Fruit fly (Drosophila melanogaster): ENCODE measurements around the gene Hmt4-20.

The Hmt4-20 gene

dm6 chrX:693911-694310 is 38.1 kb upstream of the Hmt4-20 start:
- no peak for TF ChIP-seq dmrt93B (GFP tag; optimal IDR thresholded peaks at IDR 0.05)

dm6 chrX:692811-693764 is 37.3 kb upstream of the Hmt4-20 start:
- TF ChIP-seq psq (GFP tag; optimal IDR thresholded peaks at IDR 0.05) (peak; percentile 14), fru (GFP tag; optimal IDR thresholded peaks at IDR 0.05) (peak; percentile 2), pan (optimal IDR thresholded peaks at IDR 0.05) (no peak), Mio (GFP tag; optimal IDR thresholded peaks at IDR 0.05) (no peak), jim (GFP tag; optimal IDR thresholded peaks at IDR 0.05) (no peak), CG32264 (GFP tag; optimal IDR thresholded peaks at IDR 0.05) (no peak), br (GFP tag; optimal IDR thresholded peaks at IDR 0.05) (no peak), dsf (GFP tag; optimal IDR thresholded peaks at IDR 0.05; ENCODE audit: borderline replicate concordance) (no peak), dl (GFP tag; optimal IDR thresholded peaks at IDR 0.05; ENCODE audit: insufficient read depth in 1 of 2, partially characterized antibody in 2 of 2) (no peak), Hr78 (GFP tag; optimal IDR thresholded peaks at IDR 0.05) (no peak), OdsH (GFP tag; optimal IDR thresholded peaks at IDR 0.05) (no peak), CrebA (GFP tag; optimal IDR thresholded peaks at IDR 0.05; ENCODE audit: borderline replicate concordance) (no peak), dmrt93B (GFP tag; optimal IDR thresholded peaks at IDR 0.05) (no peak), tai (GFP tag; optimal IDR thresholded peaks at IDR 0.05) (no peak), rgr (GFP tag; optimal IDR thresholded peaks at IDR 0.05) (no peak), sv (GFP tag; optimal IDR thresholded peaks at IDR 0.05) (no peak), Hnf4 (GFP tag; optimal IDR thresholded peaks at IDR 0.05) (no peak), usp (GFP tag; optimal IDR thresholded peaks at IDR 0.05) (no peak), Vsx2 (GFP tag; optimal IDR thresholded peaks at IDR 0.05; ENCODE audit: partially characterized antibody) (no peak), GATAd (GFP tag; optimal IDR thresholded peaks at IDR 0.05) (no peak), woc (GFP tag; optimal IDR thresholded peaks at IDR 0.05) (peak; percentile 18), HLH106 (tag; optimal IDR thresholded peaks at IDR 0.05) (no peak), brk (GFP tag; optimal IDR thresholded peaks at IDR 0.05) (no peak)

- peak; percentile 36 for TF ChIP-seq CrebA (GFP tag; optimal IDR thresholded peaks at IDR 0.05; ENCODE audit: borderline replicate concordance)
- TF ChIP-seq Vsx2 (GFP tag; optimal IDR thresholded peaks at IDR 0.05; ENCODE audit: partially characterized antibody): peak; percentile 33
- TF ChIP-seq Sp1 (GFP tag; optimal IDR thresholded peaks at IDR 0.05): no peak
- TF ChIP-seq foxo (GFP tag; optimal IDR thresholded peaks at IDR 0.05): no peak
- TF ChIP-seq dsf (GFP tag; optimal IDR thresholded peaks at IDR 0.05; ENCODE audit: borderline replicate concordance): no peak
- TF ChIP-seq dl (GFP tag; optimal IDR thresholded peaks at IDR 0.05; ENCODE audit: insufficient read depth in 1 of 2, partially characterized antibody in 2 of 2): peak in 1 of 2 experiments; percentile 54
- no peak for TF ChIP-seq Hnf4 (GFP tag; optimal IDR thresholded peaks at IDR 0.05)
- peak; percentile 0 for TF ChIP-seq Rel (GFP tag; optimal IDR thresholded peaks at IDR 0.05)
- no peak for TF ChIP-seq Rel (tag; optimal IDR thresholded peaks at IDR 0.05)
- TF ChIP-seq psq (GFP tag; optimal IDR thresholded peaks at IDR 0.05): peak; percentile 90
- no peak for TF ChIP-seq OdsH (GFP tag; optimal IDR thresholded peaks at IDR 0.05)
- no peak for TF ChIP-seq tai (GFP tag; optimal IDR thresholded peaks at IDR 0.05)
- peak; percentile 80 for TF ChIP-seq Dif (GFP tag; optimal IDR thresholded peaks at IDR 0.05; ENCODE audit: partially characterized antibody)
- no peak for TF ChIP-seq h (GFP tag; optimal IDR thresholded peaks at IDR 0.05)
Measured at dm6 chrX:687330-688078, 31.7 kb upstream of the Hmt4-20 start.

- TF ChIP-seq foxo (GFP tag; optimal IDR thresholded peaks at IDR 0.05) (peak; percentile 9 to 96), Vsx2 (GFP tag; optimal IDR thresholded peaks at IDR 0.05; ENCODE audit: partially characterized antibody) (peak; percentile 51), jim (GFP tag; optimal IDR thresholded peaks at IDR 0.05) (no peak), woc (GFP tag; optimal IDR thresholded peaks at IDR 0.05) (peak; percentile 98), Rel (GFP tag; optimal IDR thresholded peaks at IDR 0.05) (peak; percentile 81), Rel (tag; optimal IDR thresholded peaks at IDR 0.05) (peak; percentile 51), dsf (GFP tag; optimal IDR thresholded peaks at IDR 0.05; ENCODE audit: borderline replicate concordance) (peak; percentile 38), sage (GFP tag; optimal IDR thresholded peaks at IDR 0.05) (peak; percentile 78), Abd-B (GFP tag; optimal IDR thresholded peaks at IDR 0.05) (no peak), CrebA (GFP tag; optimal IDR thresholded peaks at IDR 0.05; ENCODE audit: borderline replicate concordance) (peak; percentile 30), Mio (GFP tag; optimal IDR thresholded peaks at IDR 0.05) (peak; percentile 68), Hr78 (GFP tag; optimal IDR thresholded peaks at IDR 0.05) (no peak), lola (GFP tag; optimal IDR thresholded peaks at IDR 0.05) (no peak), psq (GFP tag; optimal IDR thresholded peaks at IDR 0.05) (peak; percentile 92), Dif (GFP tag; optimal IDR thresholded peaks at IDR 0.05; ENCODE audit: partially characterized antibody) (peak; percentile 44), br (GFP tag; optimal IDR thresholded peaks at IDR 0.05) (peak; percentile 96), OdsH (GFP tag; optimal IDR thresholded peaks at IDR 0.05) (peak; percentile 94), dl (GFP tag; optimal IDR thresholded peaks at IDR 0.05; ENCODE audit: insufficient read depth in 1 of 2, partially characterized antibody in 2 of 2) (peak in 1 of 2 experiments; percentile 45), GATAd (GFP tag; optimal IDR thresholded peaks at IDR 0.05) (no peak), Dfd (GFP tag; optimal IDR thresholded peaks at IDR 0.05) (no peak), rgr (GFP tag; optimal IDR thresholded peaks at IDR 0.05) (peak; percentile 93), Sp1 (GFP tag; optimal IDR thresholded peaks at IDR 0.05) (peak; percentile 90), CG32264 (GFP tag; optimal IDR thresholded peaks at IDR 0.05) (peak; percentile 64), ey (GFP tag; optimal IDR thresholded peaks at IDR 0.05) (peak; percentile 96), dmrt93B (GFP tag; optimal IDR thresholded peaks at IDR 0.05) (peak; percentile 91), Jra (GFP tag; optimal IDR thresholded peaks at IDR 0.05) (peak; percentile 84), fru (GFP tag; optimal IDR thresholded peaks at IDR 0.05) (peak; percentile 98)
Measured at dm6 chrX:686437-686972, 30.7 kb upstream of the Hmt4-20 start, which contains the start of gene sdk. Gene sdk, plus strand, starts transcription at chrX:686834.

All from whole organism, wandering third instar larva.